Worm (Caenorhabditis elegans) whole organism, midembryonic: ENCODE results near the gene F11A5.5.

ENCODE experiments used
- T22C8.4 ChIP-seq: fragments of 200-800 bp; sonication (Bioruptor generic); IDR thresholded peaks from 2 replicates; pipeline ENCODE4 v1.3.6; 2022; ENCODE audit warnings: missing genetic modification characterization, missing compliant biosample characterization
- cog-1 ChIP-seq: sonication (generic microtip); optimal IDR thresholded peaks from 2 replicates; lab custom pipeline; 2016; ENCODE audit warnings: missing genetic modification characterization, missing compliant biosample characterization
- flt-1 ChIP-seq: fragments of 200-800 bp; sonication (Bioruptor generic); IDR thresholded peaks from 2 replicates; pipeline ENCODE4 v1.3.6; 2022; ENCODE audit warnings: missing genetic modification characterization, missing compliant biosample characterization
- klf-2 ChIP-seq: fragments of 200-800 bp; sonication (Bioruptor generic); conservative IDR thresholded peaks from 2 replicates; pipeline ENCODE4 v1.3.6; 2022; ENCODE audit warnings: missing genetic modification reagents, missing genetic modification characterization, missing compliant biosample characterization
- med-1 ChIP-seq: sonication (generic microtip); optimal IDR thresholded peaks from 2 replicates; lab custom pipeline; 2017; ENCODE audit warnings: missing genetic modification characterization, mild to moderate bottlenecking, missing compliant biosample characterization, antibody characterized with exemption, missing genetic modification reagents; ENCODE audit not compliant: insufficient read depth
- ref-1 ChIP-seq: fragments of 200-800 bp; sonication (Bioruptor generic); conservative IDR thresholded peaks from 2 replicates; pipeline ENCODE4 v1.3.6; 2022; ENCODE audit warnings: missing genetic modification reagents, missing genetic modification characterization, missing compliant biosample characterization
- tab-1 ChIP-seq: fragments of 200-800 bp; sonication (Bioruptor generic); IDR thresholded peaks from 2 replicates; pipeline ENCODE4 v1.3.6; 2022; ENCODE audit warnings: missing genetic modification characterization, missing compliant biosample characterization
- ztf-23 ChIP-seq: fragments of 200-800 bp; sonication (Bioruptor generic); IDR thresholded peaks from 2 replicates; pipeline ENCODE4 v1.3.6; 2022; ENCODE audit warnings: missing genetic modification reagents, missing genetic modification characterization, missing compliant biosample characterization
- ztf-29 ChIP-seq: fragments of 200-800 bp; sonication (Bioruptor generic); IDR thresholded peaks from 2 replicates; pipeline ENCODE4 v1.3.6; 2022; ENCODE audit warnings: missing genetic modification reagents, missing genetic modification characterization, missing compliant biosample characterization

The F11A5.5 gene

ce11 chrV:16192114-16192513 lies 6.0 kb upstream of the F11A5.5 start, which contains the start of gene srh-279:
Gene srh-279 (plus strand): TSS chrV:16192414.
- TF ChIP-seq tab-1 (GFP tag; lab: Robert Waterston, UW) = no peak
- no peak for TF ChIP-seq cog-1
- no peak for TF ChIP-seq flt-1 (GFP tag; lab: Robert Waterston, UW)
- TF ChIP-seq ztf-29 = no peak
- no peak for TF ChIP-seq ref-1
- no peak for TF ChIP-seq klf-2 (GFP tag; lab: Robert Waterston, UW)
- no peak for TF ChIP-seq ztf-23 (GFP tag; lab: Robert Waterston, UW)
- no peak for TF ChIP-seq T22C8.4 (GFP tag; lab: Robert Waterston, UW)
- TF ChIP-seq med-1 (GFP tag; lab: Kevin White, UChicago) = no peak

ce11 chrV:16194639-16195038 lies 3.5 kb upstream of the F11A5.5 start, which contains the start of gene rabr-4:
Gene rabr-4 (plus strand): TSS chrV:16194939.
- TF ChIP-seq flt-1 (GFP tag; lab: Robert Waterston, UW) (no peak), cog-1 (no peak), T22C8.4 (GFP tag; lab: Robert Waterston, UW) (no peak)

- TF ChIP-seq ref-1 (no peak), T22C8.4 (GFP tag; lab: Robert Waterston, UW) (no peak), ztf-29 (no peak), med-1 (GFP tag; lab: Kevin White, UChicago) (no peak), flt-1 (GFP tag; lab: Robert Waterston, UW) (no peak)
Observed at ce11 chrV:16195379-16195778, 2.7 kb upstream of the F11A5.5 start, which contains the start of gene rabr-3. Gene rabr-3 (plus strand): TSS chrV:16195679.

ce11 chrV:16201730-16202129 lies 3.6 kb downstream of the F11A5.5 start, which contains the start of gene F11A5.17:
Gene F11A5.17 (plus strand): TSS chrV:16202030.
- TF ChIP-seq flt-1 (GFP tag; lab: Robert Waterston, UW) (no peak), ztf-23 (GFP tag; lab: Robert Waterston, UW) (no peak), klf-2 (GFP tag; lab: Robert Waterston, UW) (no peak), T22C8.4 (GFP tag; lab: Robert Waterston, UW) (no peak), tab-1 (GFP tag; lab: Robert Waterston, UW) (no peak), ztf-29 (no peak), ref-1 (no peak), cog-1 (no peak), med-1 (GFP tag; lab: Kevin White, UChicago) (no peak)

ce11 chrV:16202618-16203017 lies 4.5 kb downstream of the F11A5.5 start, which contains the start of gene F11A5.18:
Gene F11A5.18 (plus strand): TSS chrV:16202918.
- no peak for TF ChIP-seq cog-1
- TF ChIP-seq ztf-23 (GFP tag; lab: Robert Waterston, UW) = no peak
- TF ChIP-seq T22C8.4 (GFP tag; lab: Robert Waterston, UW) = no peak
- no peak for TF ChIP-seq tab-1 (GFP tag; lab: Robert Waterston, UW)

ce11 chrV:16204888-16205287 lies 6.8 kb downstream of the F11A5.5 start, which contains the start of gene irld-26:
Gene irld-26 (plus strand): TSS chrV:16205188.
- TF ChIP-seq tab-1 (GFP tag; lab: Robert Waterston, UW) (no peak), ref-1 (no peak), flt-1 (GFP tag; lab: Robert Waterston, UW) (no peak), cog-1 (no peak), klf-2 (GFP tag; lab: Robert Waterston, UW) (no peak), med-1 (GFP tag; lab: Kevin White, UChicago) (no peak), ztf-23 (GFP tag; lab: Robert Waterston, UW) (no peak), T22C8.4 (GFP tag; lab: Robert Waterston, UW) (no peak), ztf-29 (no peak)

ce11 chrV:16209837-16210236 lies 11.7 kb downstream of the F11A5.5 start, which contains the start of gene oac-15:
Gene oac-15 (minus strand): TSS chrV:16209937.
- TF ChIP-seq med-1 (GFP tag; lab: Kevin White, UChicago) (no peak), flt-1 (GFP tag; lab: Robert Waterston, UW) (no peak)

- TF ChIP-seq tab-1 (GFP tag; lab: Robert Waterston, UW) (0 out of 2 replicates have a peak, but pooled peaks have one; percentile 18), T22C8.4 (GFP tag; lab: Robert Waterston, UW) (no peak), cog-1 (no peak), klf-2 (GFP tag; lab: Robert Waterston, UW) (no peak), ztf-29 (no peak)
Observed at ce11 chrV:16210257-16211002, 12.3 kb downstream of the F11A5.5 start, which contains the start of gene F11A5.16. Gene F11A5.16 (plus strand): TSS chrV:16210952.

- TF ChIP-seq med-1 (GFP tag; lab: Kevin White, UChicago) (no peak), flt-1 (GFP tag; lab: Robert Waterston, UW) (no peak)
Observed at ce11 chrV:16211713-16212112, 13.6 kb downstream of the F11A5.5 start.

ce11 chrV:16213323-16213722 lies 15.2 kb downstream of the F11A5.5 start:
- TF ChIP-seq klf-2 (GFP tag; lab: Robert Waterston, UW) (no peak), ref-1 (no peak), ztf-23 (GFP tag; lab: Robert Waterston, UW) (no peak), T22C8.4 (GFP tag; lab: Robert Waterston, UW) (no peak)

ce11 chrV:16214505-16214904 lies 16.4 kb downstream of the F11A5.5 start, which contains the start of gene F11A5.9:
Gene F11A5.9 (plus strand): TSS chrV:16214890.
- TF ChIP-seq ztf-29 (no peak), cog-1 (no peak), ref-1 (no peak), T22C8.4 (GFP tag; lab: Robert Waterston, UW) (no peak)
